Fruit fly (Drosophila melanogaster) whole organism, embryonic: ENCODE results near the gene CG14618.
A peak's percentile ranks its signal among the peaks of the same experiment; 100 is the strongest.

Experiments used
- BEAF-32 ChIP-seq: fragments of 200-800 bp; sonication (Bioruptor generic); optimal IDR thresholded peaks from 3 replicates; lab custom pipeline; 2017; ENCODE audit warnings: missing biosample characterization, missing genetic modification characterization, mild to moderate bottlenecking, moderate library complexity, missing genetic modification reagents
- Blimp-1 ChIP-seq: fragments of 200-800 bp; sonication (Bioruptor generic); optimal IDR thresholded peaks from 3 replicates; lab custom pipeline; 2018; ENCODE audit warnings: missing biosample characterization, missing genetic modification characterization, mild to moderate bottlenecking, moderate library complexity, missing genetic modification reagents
- CG10321 ChIP-seq: fragments of 200-800 bp; sonication (Bioruptor generic); IDR thresholded peaks from 2 replicates; pipeline ENCODE4 v1.3.6; 2022; ENCODE audit warnings: missing biosample characterization, missing genetic modification characterization
- CG10543 ChIP-seq: fragments of 200-800 bp; sonication (Bioruptor generic); optimal IDR thresholded peaks from 3 replicates; lab custom pipeline; 2017; ENCODE audit warnings: missing biosample characterization, mild to moderate bottlenecking, missing genetic modification characterization, moderate library complexity
- CG14710 ChIP-seq: fragments of 200-800 bp; sonication (Bioruptor generic); optimal IDR thresholded peaks from 3 replicates; lab custom pipeline; 2019; ENCODE audit warnings: missing biosample characterization, mild to moderate bottlenecking, missing genetic modification characterization, moderate library complexity
- CG15479 ChIP-seq: fragments of 200-800 bp; sonication (Bioruptor generic); optimal IDR thresholded peaks from 3 replicates; lab custom pipeline; 2019; ENCODE audit warnings: missing biosample characterization, mild to moderate bottlenecking, missing genetic modification characterization, moderate library complexity
- CG17612 ChIP-seq: fragments of 200-800 bp; sonication (Bioruptor generic); IDR thresholded peaks from 2 replicates; pipeline ENCODE4 v1.3.6; 2022; ENCODE audit warnings: missing biosample characterization, missing genetic modification characterization
- CG1832 ChIP-seq: fragments of 200-800 bp; sonication (Bioruptor generic); optimal IDR thresholded peaks from 2 replicates; lab custom pipeline; 2017; ENCODE audit warnings: missing biosample characterization, mild to moderate bottlenecking, missing genetic modification characterization, inconsistent platforms
- CG3847 ChIP-seq: fragments of 200-800 bp; sonication (Bioruptor generic); IDR thresholded peaks from 2 replicates; pipeline ENCODE4 v1.3.6; 2022; ENCODE audit warnings: missing biosample characterization, missing genetic modification characterization
- CG4360 ChIP-seq: fragments of 200-800 bp; sonication (Bioruptor generic); IDR thresholded peaks from 2 replicates; pipeline ENCODE4 v1.3.6; 2022; ENCODE audit warnings: missing biosample characterization, missing genetic modification characterization
- CG4854 ChIP-seq: fragments of 200-800 bp; sonication (Bioruptor generic); optimal IDR thresholded peaks from 2 replicates; lab custom pipeline; 2016; ENCODE audit warnings: missing biosample characterization, missing genetic modification characterization, inconsistent platforms
- CG7271 ChIP-seq: fragments of 200-800 bp; sonication (Bioruptor generic); optimal IDR thresholded peaks from 2 replicates; lab custom pipeline; 2018; ENCODE audit warnings: missing biosample characterization, mild to moderate bottlenecking, missing genetic modification characterization, moderate library complexity
- CG8290 ChIP-seq, 3 experiments: fragments of 200-800 bp; sonication (Bioruptor generic); optimal IDR thresholded peaks; 2 replicates each; lab custom pipeline; 2016 to 2019; ENCODE audit warnings: missing biosample characterization in 3 of 3, missing genetic modification characterization in 3 of 3, mild to moderate bottlenecking in 2 of 3, moderate library complexity in 1 of 3
- CG8478 ChIP-seq: fragments of >200 bp; optimal IDR thresholded peaks from 2 replicates; lab custom pipeline; 2018
- CG9797 ChIP-seq: fragments of 200-800 bp; sonication (Bioruptor generic); optimal IDR thresholded peaks from 3 replicates; lab custom pipeline; 2018; ENCODE audit warnings: missing biosample characterization, mild to moderate bottlenecking, missing genetic modification characterization
- CkIIα-i1 ChIP-seq: fragments of 200-800 bp; sonication (Bioruptor generic); IDR thresholded peaks from 2 replicates; pipeline ENCODE4 v1.3.6; 2022; ENCODE audit warnings: missing biosample characterization, missing genetic modification characterization
- Drgx ChIP-seq: fragments of 200-800 bp; sonication (Bioruptor generic); IDR thresholded peaks from 2 replicates; pipeline ENCODE4 v1.3.6; 2022; ENCODE audit warnings: missing biosample characterization, missing genetic modification characterization
- ERR ChIP-seq: fragments of 200-800 bp; sonication (Bioruptor generic); optimal IDR thresholded peaks from 2 replicates; lab custom pipeline; 2016; ENCODE audit warnings: missing biosample characterization, missing genetic modification characterization
- Hr39 ChIP-seq: fragments of >200 bp; optimal IDR thresholded peaks from 2 replicates; lab custom pipeline; 2017
- Med ChIP-seq: fragments of 200-800 bp; sonication (Bioruptor generic); peaks from one replicate; lab custom pipeline; 2016; ENCODE audit warnings: missing biosample characterization, missing genetic modification characterization, mild to moderate bottlenecking, inconsistent platforms, moderate library complexity
- Nf-YC ChIP-seq: fragments of 200-800 bp; optimal IDR thresholded peaks from 3 replicates; lab custom pipeline; 2019; ENCODE audit warnings: missing biosample characterization, mild to moderate bottlenecking, missing genetic modification characterization, moderate library complexity
- Pdp1 ChIP-seq, 2 experiments: fragments of 200-800 bp; sonication (Bioruptor generic); optimal IDR thresholded peaks; 3 replicates each; lab custom pipeline; 2016; ENCODE audit warnings: missing biosample characterization in 2 of 2, missing genetic modification characterization in 2 of 2, mild to moderate bottlenecking in 1 of 2, moderate library complexity in 1 of 2
- Poxn ChIP-seq: fragments of 200-800 bp; sonication (Bioruptor generic); IDR thresholded peaks from 2 replicates; pipeline ENCODE4 v1.3.6; 2022; ENCODE audit warnings: missing biosample characterization, missing genetic modification characterization
- Sox102F ChIP-seq: fragments of 200-800 bp; sonication (Bioruptor generic); optimal IDR thresholded peaks from 2 replicates; lab custom pipeline; 2018; ENCODE audit warnings: missing biosample characterization, mild to moderate bottlenecking, missing genetic modification characterization, moderate library complexity
- ab ChIP-seq: fragments of 200-800 bp; sonication (Bioruptor generic); optimal IDR thresholded peaks from 2 replicates; lab custom pipeline; 2016; ENCODE audit warnings: missing biosample characterization, missing genetic modification characterization
- bigmax ChIP-seq: fragments of 200-800 bp; sonication (Bioruptor generic); optimal IDR thresholded peaks from 2 replicates; lab custom pipeline; 2018; ENCODE audit warnings: missing biosample characterization, mild to moderate bottlenecking, missing genetic modification characterization
- caup ChIP-seq: fragments of 200-800 bp; sonication (Bioruptor generic); optimal IDR thresholded peaks from 3 replicates; lab custom pipeline; 2017; ENCODE audit warnings: missing biosample characterization, mild to moderate bottlenecking, missing genetic modification characterization, moderate library complexity; ENCODE audit not compliant: severe bottlenecking
- cg ChIP-seq: fragments of 200-800 bp; sonication (Bioruptor generic); optimal IDR thresholded peaks from 3 replicates; lab custom pipeline; 2019; ENCODE audit warnings: missing biosample characterization, mild to moderate bottlenecking, missing genetic modification characterization, moderate library complexity
- chinmo ChIP-seq: fragments of 200-800 bp; sonication (Bioruptor generic); IDR thresholded peaks from 4 replicates; pipeline ENCODE4 v1.3.6; 2022; ENCODE audit warnings: missing biosample characterization, missing genetic modification characterization; ENCODE audit not compliant: partially characterized antibody
- chm ChIP-seq: fragments of 200-800 bp; sonication (Bioruptor generic); IDR thresholded peaks from 2 replicates; pipeline ENCODE4 v1.3.6; 2022; ENCODE audit warnings: missing biosample characterization, missing genetic modification characterization
- crol ChIP-seq: fragments of 200-800 bp; sonication (Bioruptor generic); IDR thresholded peaks from 2 replicates; pipeline ENCODE4 v1.3.6; 2022; ENCODE audit warnings: missing biosample characterization, missing genetic modification characterization
- dysf ChIP-seq: fragments of 200-800 bp; sonication (Bioruptor generic); IDR thresholded peaks from 3 replicates; pipeline ENCODE4 v1.3.6; 2022; ENCODE audit warnings: missing biosample characterization, missing genetic modification characterization
- ftz-f1 ChIP-seq: fragments of 200-800 bp; sonication (Bioruptor generic); optimal IDR thresholded peaks from 2 replicates; lab custom pipeline; 2016; ENCODE audit warnings: missing biosample characterization, missing genetic modification characterization
- gcm ChIP-seq: fragments of 200-800 bp; sonication (Bioruptor generic); optimal IDR thresholded peaks from 2 replicates; lab custom pipeline; 2019; ENCODE audit warnings: missing biosample characterization, mild to moderate bottlenecking, missing genetic modification characterization, moderate library complexity
- gfzf ChIP-seq: fragments of 200-800 bp; sonication (Bioruptor generic); optimal IDR thresholded peaks from 2 replicates; lab custom pipeline; 2016; ENCODE audit warnings: missing biosample characterization, mild to moderate bottlenecking, missing genetic modification characterization, moderate library complexity
- hbn ChIP-seq: fragments of 200-800 bp; sonication (Bioruptor generic); IDR thresholded peaks from 2 replicates; pipeline ENCODE4 v1.3.6; 2022; ENCODE audit warnings: missing biosample characterization, missing genetic modification characterization; ENCODE audit not compliant: partially characterized antibody
- kni ChIP-seq: fragments of 200-800 bp; sonication (Bioruptor generic); optimal IDR thresholded peaks from 3 replicates; lab custom pipeline; 2017; ENCODE audit warnings: mild to moderate bottlenecking, missing biosample characterization, missing genetic modification reagents, missing genetic modification characterization
- nom ChIP-seq: fragments of 200-800 bp; sonication (Bioruptor generic); optimal IDR thresholded peaks from 2 replicates; lab custom pipeline; 2017; ENCODE audit warnings: missing biosample characterization, missing genetic modification characterization, mild to moderate bottlenecking, moderate library complexity, missing genetic modification reagents
- onecut ChIP-seq: fragments of 200-800 bp; sonication (Bioruptor generic); IDR thresholded peaks from 2 replicates; pipeline ENCODE4 v1.3.6; 2022; ENCODE audit warnings: missing biosample characterization, missing genetic modification characterization
- pzg ChIP-seq: fragments of 200-800 bp; sonication (Bioruptor generic); optimal IDR thresholded peaks from 3 replicates; lab custom pipeline; 2018; ENCODE audit warnings: missing biosample characterization, mild to moderate bottlenecking, missing genetic modification characterization, moderate library complexity
- rib ChIP-seq: fragments of 200-800 bp; sonication (Bioruptor generic); IDR thresholded peaks from 2 replicates; pipeline ENCODE4 v1.3.6; 2022; ENCODE audit warnings: missing biosample characterization, missing genetic modification characterization
- sd ChIP-seq: fragments of 200-800 bp; sonication (Bioruptor generic); optimal IDR thresholded peaks from 3 replicates; lab custom pipeline; 2018; ENCODE audit warnings: missing biosample characterization, mild to moderate bottlenecking, missing genetic modification characterization, moderate library complexity
- sens ChIP-seq: fragments of 200-800 bp; sonication (Bioruptor generic); peaks from one replicate; lab custom pipeline; 2016; ENCODE audit warnings: missing biosample characterization, missing genetic modification characterization
- sug ChIP-seq: fragments of 200-800 bp; optimal IDR thresholded peaks from 2 replicates; lab custom pipeline; 2019; ENCODE audit warnings: missing biosample characterization, mild to moderate bottlenecking, missing genetic modification characterization, moderate library complexity
- vfl ChIP-seq: fragments of 200-800 bp; sonication (Bioruptor generic); optimal IDR thresholded peaks from 2 replicates; lab custom pipeline; 2016; ENCODE audit warnings: missing biosample characterization, missing genetic modification characterization
- zfh2 ChIP-seq: fragments of 200-800 bp; sonication (Bioruptor generic); optimal IDR thresholded peaks from 2 replicates; lab custom pipeline; 2016; ENCODE audit warnings: missing biosample characterization, missing genetic modification characterization

CG14618 gene

DNA sequence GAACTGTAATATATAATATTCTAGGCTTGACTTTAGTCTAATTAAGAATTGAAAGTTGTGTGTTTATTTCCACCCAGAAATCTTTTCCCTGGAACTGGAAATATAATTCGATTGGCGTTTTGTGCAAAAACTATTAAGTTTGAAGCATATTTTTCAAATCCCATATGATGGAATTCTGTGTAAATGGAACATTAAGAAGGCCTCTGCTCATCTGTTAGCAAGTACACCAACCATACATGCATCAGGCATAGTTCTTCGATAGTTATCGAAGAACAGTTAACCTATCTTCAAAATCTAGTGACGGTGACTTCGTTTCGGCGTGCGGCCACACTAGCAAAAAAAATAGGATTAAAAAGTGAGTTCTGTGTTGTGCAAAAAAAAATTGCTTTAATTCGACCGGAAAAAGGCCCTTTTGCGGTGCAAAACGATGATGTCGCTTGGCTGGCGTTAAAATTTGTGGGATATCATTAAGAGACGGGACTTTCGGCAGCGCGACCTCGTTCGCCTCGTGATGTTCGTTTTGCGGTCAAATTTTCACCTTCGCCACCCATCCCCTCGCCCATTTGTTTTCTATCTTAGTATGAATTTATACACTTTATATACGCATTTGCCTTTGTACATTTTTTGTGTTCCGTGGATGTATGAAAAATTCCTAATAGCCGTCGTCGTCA lies 17.9 kb upstream of the CG14618 start, which contains the start of gene Usp2 (continued):
- TF ChIP-seq CG3847 (GFP tag; lab: Robert Waterston, UW) (peak; percentile 38; the same call in 1 of the 2 replicates), BEAF-32 (GFP tag; lab: Kevin White, UChicago) (peak; percentile 84), pzg (peak; percentile 81), zfh2 (GFP tag; lab: Kevin White, UChicago) (peak; percentile 5), chm (GFP tag; lab: Robert Waterston, UW) (0 out of 2 replicates have a peak, but pooled peaks have one; percentile 12)

DNA sequence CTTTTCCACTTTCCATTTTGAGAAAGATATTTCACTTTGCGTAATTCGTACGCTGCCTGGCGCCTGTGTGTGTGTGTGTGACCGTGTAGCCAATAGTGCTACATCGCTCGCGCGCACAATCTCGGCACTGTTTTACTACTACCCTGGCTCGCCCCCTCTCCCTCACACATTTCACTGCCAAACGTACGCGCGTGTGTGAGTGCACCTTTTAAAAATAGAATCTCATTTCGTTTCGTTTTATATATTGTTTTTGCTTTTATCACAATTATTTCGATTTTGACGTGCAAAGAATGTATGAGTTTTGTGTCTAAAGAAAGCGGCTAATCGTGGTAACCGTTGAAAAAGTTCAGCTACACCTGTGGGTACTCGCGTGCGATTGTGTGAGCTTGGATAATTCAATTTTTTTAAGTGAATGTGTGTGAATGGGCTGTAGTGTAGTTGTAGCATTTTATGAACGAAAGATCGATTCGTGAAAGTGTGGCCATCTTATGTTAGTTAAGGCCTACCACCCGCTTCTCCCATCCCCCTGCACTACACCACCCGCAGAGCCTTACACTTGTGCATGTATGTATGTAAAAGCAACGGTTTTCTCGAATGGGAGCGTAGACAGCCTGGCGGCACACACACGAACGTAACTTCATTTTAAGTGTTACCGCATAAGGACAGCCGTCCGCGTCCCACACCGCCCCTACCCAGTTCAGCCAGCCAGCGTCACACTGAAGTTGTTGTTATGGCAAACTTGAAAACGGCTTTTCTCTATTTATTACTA lies 17.1 kb upstream of the CG14618 start:
- TF ChIP-seq Pdp1 (GFP tag; optimal IDR thresholded peaks at IDR 0.05; lab: Kevin White, UChicago) (peak in 1 of 2 experiments; percentile 83), CG10543 (GFP tag; lab: Kevin White, UChicago) (peak; percentile 40), gfzf (GFP tag; lab: Kevin White, UChicago) (peak; percentile 16), kni (GFP tag; lab: Kevin White, UChicago) (peak; percentile 48), crol (peak; percentile 71), nom (GFP tag; lab: Kevin White, UChicago) (no peak), rib (GFP tag; lab: Robert Waterston, UW) (no peak), CG10321 (peak; percentile 84), ERR (GFP tag; lab: Kevin White, UChicago) (peak; percentile 0), sug (peak; percentile 54), dysf (no peak), cg (GFP tag; lab: Kevin White, UChicago) (peak; percentile 89), CG1832 (GFP tag; lab: Kevin White, UChicago) (peak; percentile 78), Blimp-1 (GFP tag; lab: Kevin White, UChicago) (peak; percentile 63), CG4360 (GFP tag; lab: Robert Waterston, UW) (peak; percentile 46; the same call in 1 of the 2 replicates), ftz-f1 (GFP tag; lab: Kevin White, UChicago) (peak; percentile 28), CG8290 (GFP tag; optimal IDR thresholded peaks at IDR 0.05; lab: Kevin White, UChicago) (no peak), CG8290 (tag; optimal IDR thresholded peaks at IDR 0.05; lab: Kevin White, UChicago) (peak in 1 of 2 experiments; percentile 12), Nf-YC (tag; lab: Kevin White, UChicago) (peak; percentile 52), gcm (peak; percentile 1), CG9797 (GFP tag; lab: Kevin White, UChicago) (peak; percentile 21), Sox102F (GFP tag; lab: Kevin White, UChicago) (no peak), CG15479 (peak; percentile 70), Med (GFP tag; lab: Kevin White, UChicago) (peak; percentile 73), onecut (GFP tag; lab: Robert Waterston, UW) (peak; percentile 67), Hr39 (no peak), CG8478 (lab: Kevin White, UChicago) (peak; percentile 10), sd (peak; percentile 58), CG14710 (no peak), sens (peak; percentile 77)

DNA sequence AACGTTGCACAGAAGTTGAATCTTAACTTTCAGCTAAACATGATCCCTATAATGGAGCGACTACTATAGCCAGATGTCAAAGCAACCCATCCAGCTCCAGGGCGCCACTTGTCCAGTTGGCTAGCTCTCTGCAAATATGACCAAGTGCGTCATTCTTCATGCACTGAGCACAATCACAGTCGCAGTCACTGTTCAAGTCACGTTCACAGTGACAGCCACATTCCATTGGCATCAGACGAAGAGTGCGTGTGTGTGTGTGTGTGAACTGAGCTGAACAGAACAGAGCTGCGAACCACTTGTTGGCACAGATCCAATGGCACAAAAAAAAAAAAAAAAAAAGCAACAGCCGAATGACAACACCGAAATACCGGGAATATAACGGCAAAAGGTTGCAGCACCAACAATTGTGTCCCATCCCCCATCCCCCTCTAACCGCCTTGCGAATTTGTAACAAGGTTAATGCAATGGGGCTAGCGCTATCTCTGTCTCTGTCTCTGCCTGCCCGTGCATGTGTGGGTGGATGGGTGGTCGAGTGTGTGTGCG lies 12.2 kb upstream of the CG14618 start:
- TF ChIP-seq CG8478 (lab: Kevin White, UChicago) (peak; percentile 35), CG7271 (tag; lab: Kevin White, UChicago) (no peak), Drgx (GFP tag; lab: Robert Waterston, UW) (peak; percentile 42; the same call in 1 of the 2 replicates), Poxn (GFP tag; lab: Robert Waterston, UW) (no peak), CG17612 (GFP tag; lab: Robert Waterston, UW) (no peak), CG4854 (GFP tag; lab: Kevin White, UChicago) (no peak), ab (GFP tag; lab: Kevin White, UChicago) (no peak), bigmax (no peak), hbn (GFP tag; lab: Robert Waterston, UW) (no peak), CkIIα-i1 (no peak), vfl (GFP tag; lab: Kevin White, UChicago) (no peak), chinmo (GFP tag; lab: Robert Waterston, UW) (0 out of 4 replicates have a peak, but pooled peaks have one; percentile 59), caup (GFP tag; lab: Kevin White, UChicago) (no peak)
